Worm (Caenorhabditis elegans) whole organism, young adult: ENCODE results near the gene C24H11.5.

ENCODE experiments used
- nhr-90 ChIP-seq: sonication (generic microtip); optimal IDR thresholded peaks from 2 replicates; lab custom pipeline; 2016; ENCODE audit warnings: missing genotype, mild to moderate bottlenecking, missing genetic modification characterization, missing compliant biosample characterization
- ztf-18 ChIP-seq: sonication (generic microtip); optimal IDR thresholded peaks from 2 replicates; lab custom pipeline; 2016; ENCODE audit warnings: missing genotype, mild to moderate bottlenecking, missing genetic modification characterization, missing compliant biosample characterization

ce11 chrIII:11810447-11810846 is 30.4 kb downstream of the C24H11.5 start, which contains the start of gene C18D11.6:
- TF ChIP-seq nhr-90 (tag; lab: Kevin White, UChicago) = no peak
- no peak for TF ChIP-seq ztf-18
